Fruit fly (Drosophila melanogaster) whole organism, embryonic: ENCODE measurements around the gene Cwc25.

Experiments
- Asciz ChIP-seq: fragments of 200-800 bp; sonication (Bioruptor generic); optimal IDR thresholded peaks from 2 replicates; lab custom pipeline; 2017; ENCODE audit warnings: missing biosample characterization, mild to moderate bottlenecking, missing genetic modification characterization, missing genetic modification reagents
- CG18619 ChIP-seq: fragments of 200-800 bp; sonication (Bioruptor generic); optimal IDR thresholded peaks from 3 replicates; lab custom pipeline; 2017; ENCODE audit warnings: missing biosample characterization, mild to moderate bottlenecking, missing genetic modification characterization
- bowl ChIP-seq: fragments of 200-800 bp; sonication (Bioruptor generic); IDR thresholded peaks from 2 replicates; pipeline ENCODE4 v1.3.6; 2022; ENCODE audit warnings: missing biosample characterization, missing genetic modification characterization
- dmrt99B ChIP-seq: fragments of 200-800 bp; sonication (Bioruptor generic); optimal IDR thresholded peaks from 2 replicates; lab custom pipeline; 2018; ENCODE audit warnings: missing biosample characterization, mild to moderate bottlenecking, missing genetic modification characterization, moderate library complexity
- slou ChIP-seq: fragments of 200-800 bp; sonication (Bioruptor generic); optimal IDR thresholded peaks from 3 replicates; lab custom pipeline; 2016; ENCODE audit warnings: missing biosample characterization, missing genetic modification characterization
- sqz ChIP-seq: fragments of 200-800 bp; sonication (Bioruptor generic); optimal IDR thresholded peaks from 3 replicates; lab custom pipeline; 2018; ENCODE audit warnings: missing biosample characterization, mild to moderate bottlenecking, missing genetic modification characterization
- sr ChIP-seq: fragments of 200-800 bp; sonication (Bioruptor generic); IDR thresholded peaks from 3 replicates; pipeline ENCODE4 v1.3.6; 2022; ENCODE audit warnings: missing biosample characterization, missing genetic modification characterization

DNA sequence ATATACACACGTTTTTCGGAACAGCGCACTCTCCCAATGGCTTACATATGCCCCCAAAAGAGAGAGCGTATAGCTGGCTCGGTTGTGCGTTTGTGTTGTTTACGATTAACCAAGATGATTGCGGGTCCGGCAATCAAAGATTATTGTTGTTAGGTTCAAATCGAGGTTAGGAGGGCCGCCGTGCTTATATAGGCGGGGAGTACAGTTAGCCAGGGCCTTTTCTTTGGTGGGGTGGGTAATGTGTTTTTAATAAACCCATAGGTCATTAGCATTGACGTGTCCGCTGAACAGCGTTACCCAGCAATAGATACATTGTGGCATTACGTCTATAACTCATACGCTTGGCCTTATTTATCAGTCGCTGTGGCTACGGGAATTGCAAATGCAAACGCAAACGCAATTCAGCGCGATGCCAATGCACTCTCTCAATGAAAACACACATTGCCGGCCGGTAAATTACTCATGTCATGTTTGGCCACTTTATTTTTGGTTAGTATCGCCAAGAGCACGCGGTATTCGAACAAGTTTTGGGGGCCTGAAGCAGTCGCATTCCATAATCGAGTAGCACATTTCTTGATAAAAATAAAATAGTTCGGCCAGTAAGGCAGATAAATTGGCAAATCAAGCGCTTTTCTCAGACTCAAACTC is 9.0 kb downstream of the Cwc25 start:
- TF ChIP-seq sqz (GFP tag; lab: Kevin White, UChicago) = no peak
- TF ChIP-seq Asciz (GFP tag; lab: Kevin White, UChicago) = no peak
- TF ChIP-seq dmrt99B (tag; lab: Kevin White, UChicago) = no peak
- no peak for TF ChIP-seq bowl (GFP tag; lab: Robert Waterston, UW)
- TF ChIP-seq sr = no peak
- no peak for TF ChIP-seq slou (GFP tag; lab: Kevin White, UChicago)
- no peak for TF ChIP-seq CG18619 (GFP tag; lab: Kevin White, UChicago)
